Fruit fly (Drosophila melanogaster) whole organism, embryonic: ENCODE data around the gene net.
A peak's percentile ranks its signal among the peaks of the same experiment; 100 is the strongest.

Source experiments
- Adf1 ChIP-seq: fragments of 200-800 bp; sonication (Bioruptor generic); IDR thresholded peaks from 2 replicates; pipeline ENCODE4 v1.3.6; 2022; ENCODE audit warnings: missing biosample characterization, missing genetic modification characterization
- Antp ChIP-seq: fragments of 200-800 bp; sonication (Bioruptor generic); optimal IDR thresholded peaks from 3 replicates; lab custom pipeline; 2016; ENCODE audit warnings: missing biosample characterization, missing genetic modification characterization
- Atf6 ChIP-seq: fragments of 200-800 bp; sonication (Bioruptor generic); IDR thresholded peaks from 2 replicates; pipeline ENCODE4 v1.3.6; 2022; ENCODE audit warnings: missing biosample characterization, missing genetic modification characterization
- CG10543 ChIP-seq: fragments of 200-800 bp; sonication (Bioruptor generic); optimal IDR thresholded peaks from 3 replicates; lab custom pipeline; 2017; ENCODE audit warnings: missing biosample characterization, mild to moderate bottlenecking, missing genetic modification characterization, moderate library complexity
- CG12071 ChIP-seq: fragments of 200-800 bp; sonication (Bioruptor generic); optimal IDR thresholded peaks from 3 replicates; lab custom pipeline; 2018; ENCODE audit warnings: missing biosample characterization, mild to moderate bottlenecking, missing genetic modification characterization
- CG17912 ChIP-seq: fragments of 200-800 bp; sonication (Bioruptor generic); optimal IDR thresholded peaks from 2 replicates; lab custom pipeline; 2018; ENCODE audit warnings: missing biosample characterization, mild to moderate bottlenecking, missing genetic modification characterization
- CG18619 ChIP-seq: fragments of 200-800 bp; sonication (Bioruptor generic); optimal IDR thresholded peaks from 3 replicates; lab custom pipeline; 2017; ENCODE audit warnings: missing biosample characterization, mild to moderate bottlenecking, missing genetic modification characterization
- CG2116 ChIP-seq: fragments of 200-800 bp; sonication (Bioruptor generic); optimal IDR thresholded peaks from 3 replicates; lab custom pipeline; 2018; ENCODE audit warnings: missing biosample characterization, mild to moderate bottlenecking, missing genetic modification characterization
- CG32767 ChIP-seq: fragments of 200-800 bp; sonication (Bioruptor generic); IDR thresholded peaks from 2 replicates; pipeline ENCODE4 v1.3.6; 2022; ENCODE audit warnings: missing biosample characterization, missing genetic modification characterization
- CG3726 ChIP-seq: fragments of 200-800 bp; sonication (Bioruptor generic); IDR thresholded peaks from 3 replicates; pipeline ENCODE4, ENCODE4 v1.3.6; 2022; ENCODE audit warnings: missing biosample characterization, missing genetic modification characterization
- CG42726 ChIP-seq: fragments of 200-800 bp; sonication (Bioruptor generic); IDR thresholded peaks from 2 replicates; pipeline ENCODE4 v1.3.6; 2022; ENCODE audit warnings: missing biosample characterization, missing genetic modification characterization; ENCODE audit not compliant: partially characterized antibody
- CG6813 ChIP-seq: fragments of 200-800 bp; sonication (Bioruptor generic); optimal IDR thresholded peaks from 2 replicates; lab custom pipeline; 2017; ENCODE audit warnings: missing biosample characterization, missing genetic modification characterization, mild to moderate bottlenecking, moderate library complexity, missing genetic modification reagents
- CG7745 ChIP-seq: fragments of 200-800 bp; sonication (Bioruptor generic); optimal IDR thresholded peaks from 2 replicates; lab custom pipeline; 2018; ENCODE audit warnings: missing biosample characterization, mild to moderate bottlenecking, missing genetic modification characterization, moderate library complexity
- CG7786 ChIP-seq: fragments of 200-800 bp; sonication (Bioruptor generic); optimal IDR thresholded peaks from 2 replicates; lab custom pipeline; 2016; ENCODE audit warnings: missing biosample characterization, missing genetic modification characterization
- CG8478 ChIP-seq: fragments of >200 bp; optimal IDR thresholded peaks from 2 replicates; lab custom pipeline; 2018
- CrebB ChIP-seq: fragments of 200-800 bp; sonication (Bioruptor generic); optimal IDR thresholded peaks from 3 replicates; lab custom pipeline; 2018; ENCODE audit warnings: missing biosample characterization, mild to moderate bottlenecking, missing genetic modification characterization
- D19A ChIP-seq: fragments of 200-800 bp; optimal IDR thresholded peaks from 3 replicates; lab custom pipeline; 2019; ENCODE audit warnings: missing biosample characterization, mild to moderate bottlenecking, missing genetic modification characterization, moderate library complexity
- Dbx ChIP-seq: fragments of 200-800 bp; sonication (Bioruptor generic); IDR thresholded peaks from 3 replicates; pipeline ENCODE4 v1.3.6; 2022; ENCODE audit warnings: missing biosample characterization, missing genetic modification characterization
- Deaf1 ChIP-seq: fragments of 200-800 bp; optimal IDR thresholded peaks from 3 replicates; lab custom pipeline; 2019; ENCODE audit warnings: missing biosample characterization, mild to moderate bottlenecking, missing genetic modification characterization, moderate library complexity
- Dip2 ChIP-seq: fragments of 200-800 bp; sonication (Bioruptor generic); IDR thresholded peaks from 2 replicates; pipeline ENCODE4 v1.3.6; 2022; ENCODE audit warnings: missing biosample characterization, missing genetic modification characterization
- Drgx ChIP-seq: fragments of 200-800 bp; sonication (Bioruptor generic); IDR thresholded peaks from 2 replicates; pipeline ENCODE4 v1.3.6; 2022; ENCODE audit warnings: missing biosample characterization, missing genetic modification characterization
- HHEX ChIP-seq: fragments of 200-800 bp; sonication (Bioruptor generic); optimal IDR thresholded peaks from 3 replicates; lab custom pipeline; 2017; ENCODE audit warnings: missing biosample characterization, mild to moderate bottlenecking, missing genetic modification characterization, missing genetic modification reagents
- Hand ChIP-seq: fragments of 200-800 bp; sonication (Bioruptor generic); optimal IDR thresholded peaks from 2 replicates; lab custom pipeline; 2017; ENCODE audit warnings: mild to moderate bottlenecking, missing biosample characterization, missing genetic modification reagents, missing genetic modification characterization
- Hey ChIP-seq: fragments of 200-800 bp; sonication (Bioruptor generic); optimal IDR thresholded peaks from 3 replicates; lab custom pipeline; 2018; ENCODE audit warnings: missing biosample characterization, mild to moderate bottlenecking, missing genetic modification characterization
- Meics ChIP-seq: fragments of 200-800 bp; sonication (Bioruptor generic); optimal IDR thresholded peaks from 2 replicates; lab custom pipeline; 2017; ENCODE audit warnings: missing biosample characterization, mild to moderate bottlenecking, missing genetic modification characterization
- NC2β ChIP-seq: fragments of 200-800 bp; sonication (Bioruptor generic); optimal IDR thresholded peaks from 2 replicates; lab custom pipeline; 2016; ENCODE audit warnings: missing biosample characterization, missing genetic modification characterization
- NfI ChIP-seq: fragments of 200-800 bp; sonication (Bioruptor generic); optimal IDR thresholded peaks from 3 replicates; lab custom pipeline; 2018; ENCODE audit warnings: missing biosample characterization, mild to moderate bottlenecking, missing genetic modification characterization, moderate library complexity
- PHDP ChIP-seq: fragments of 200-800 bp; sonication (Bioruptor generic); optimal IDR thresholded peaks from 3 replicates; lab custom pipeline; 2018; ENCODE audit warnings: missing biosample characterization, mild to moderate bottlenecking, missing genetic modification characterization, moderate library complexity
- Pdp1 ChIP-seq, 2 experiments: fragments of 200-800 bp; sonication (Bioruptor generic); optimal IDR thresholded peaks; 3 replicates each; lab custom pipeline; 2016; ENCODE audit warnings: missing biosample characterization in 2 of 2, missing genetic modification characterization in 2 of 2, mild to moderate bottlenecking in 1 of 2, moderate library complexity in 1 of 2
- TFAM ChIP-seq: fragments of 200-800 bp; sonication (Bioruptor generic); optimal IDR thresholded peaks from 2 replicates; lab custom pipeline; 2017; ENCODE audit warnings: missing biosample characterization, missing genetic modification characterization, inconsistent platforms
- Trl ChIP-seq, 3 experiments: fragments of >200 bp in 2 of 3; fragments of 200-800 bp in 1 of 3; sonication (Bioruptor generic) in 1 of 3; optimal IDR thresholded peaks; 2 replicates in 1 of 3; 3 replicates in 2 of 3; lab custom pipeline; 2016 to 2017; ENCODE audit warnings: missing biosample characterization in 1 of 3, missing genetic modification characterization in 1 of 3
- YL-1 ChIP-seq: fragments of 200-800 bp; sonication (Bioruptor generic); optimal IDR thresholded peaks from 3 replicates; lab custom pipeline; 2017; ENCODE audit warnings: missing biosample characterization, mild to moderate bottlenecking, missing genetic modification characterization
- bab2 ChIP-seq: fragments of 200-800 bp; sonication (Bioruptor generic); optimal IDR thresholded peaks from 2 replicates; lab custom pipeline; 2016; ENCODE audit warnings: missing biosample characterization, missing genetic modification characterization
- br ChIP-seq: fragments of >200 bp; optimal IDR thresholded peaks from 2 replicates; lab custom pipeline; 2017
- dm ChIP-seq: fragments of 200-800 bp; sonication (Bioruptor generic); optimal IDR thresholded peaks from 3 replicates; lab custom pipeline; 2016; ENCODE audit warnings: missing biosample characterization, missing genetic modification characterization
- dmrt99B ChIP-seq: fragments of 200-800 bp; sonication (Bioruptor generic); optimal IDR thresholded peaks from 2 replicates; lab custom pipeline; 2018; ENCODE audit warnings: missing biosample characterization, mild to moderate bottlenecking, missing genetic modification characterization, moderate library complexity
- gcm ChIP-seq: fragments of 200-800 bp; sonication (Bioruptor generic); optimal IDR thresholded peaks from 2 replicates; lab custom pipeline; 2019; ENCODE audit warnings: missing biosample characterization, mild to moderate bottlenecking, missing genetic modification characterization, moderate library complexity
- hbn ChIP-seq: fragments of 200-800 bp; sonication (Bioruptor generic); IDR thresholded peaks from 2 replicates; pipeline ENCODE4 v1.3.6; 2022; ENCODE audit warnings: missing biosample characterization, missing genetic modification characterization; ENCODE audit not compliant: partially characterized antibody
- lab ChIP-seq: fragments of 200-800 bp; sonication (Bioruptor generic); optimal IDR thresholded peaks from 3 replicates; lab custom pipeline; 2017; ENCODE audit warnings: missing biosample characterization, missing genetic modification characterization, mild to moderate bottlenecking, moderate library complexity, missing genetic modification reagents
- lbe ChIP-seq: fragments of 200-800 bp; sonication (Bioruptor generic); optimal IDR thresholded peaks from 2 replicates; lab custom pipeline; 2016; ENCODE audit warnings: missing biosample characterization, mild to moderate bottlenecking, missing genetic modification characterization
- pita ChIP-seq: fragments of 200-800 bp; sonication (Bioruptor generic); optimal IDR thresholded peaks from 2 replicates; lab custom pipeline; 2017; ENCODE audit warnings: missing biosample characterization, mild to moderate bottlenecking, missing genetic modification characterization
- pros ChIP-seq: fragments of 200-800 bp; sonication (Bioruptor generic); optimal IDR thresholded peaks from 3 replicates; lab custom pipeline; 2019; ENCODE audit warnings: missing biosample characterization, mild to moderate bottlenecking, missing genetic modification characterization, moderate library complexity
- rib ChIP-seq: fragments of 200-800 bp; sonication (Bioruptor generic); IDR thresholded peaks from 2 replicates; pipeline ENCODE4 v1.3.6; 2022; ENCODE audit warnings: missing biosample characterization, missing genetic modification characterization
- run ChIP-seq: fragments of 200-800 bp; sonication (Bioruptor generic); optimal IDR thresholded peaks from 3 replicates; lab custom pipeline; 2018; ENCODE audit warnings: missing biosample characterization, mild to moderate bottlenecking, missing genetic modification characterization
- slbo ChIP-seq: fragments of 200-800 bp; sonication (Bioruptor generic); IDR thresholded peaks from 2 replicates; pipeline ENCODE4 v1.3.6; 2022; ENCODE audit warnings: missing biosample characterization, missing genetic modification characterization
- so ChIP-seq: fragments of 200-800 bp; sonication (Bioruptor generic); IDR thresholded peaks from 3 replicates; pipeline ENCODE4 v1.3.6; 2022; ENCODE audit warnings: missing biosample characterization, missing genetic modification characterization
- twi ChIP-seq: fragments of 200-800 bp; optimal IDR thresholded peaks from 2 replicates; lab custom pipeline; 2019; ENCODE audit warnings: missing biosample characterization, mild to moderate bottlenecking, missing genetic modification characterization, moderate library complexity
- vvl ChIP-seq: fragments of 200-800 bp; sonication (Bioruptor generic); IDR thresholded peaks from 2 replicates; pipeline ENCODE4 v1.3.6; 2022; ENCODE audit warnings: missing biosample characterization, missing genetic modification characterization
- yki ChIP-seq: fragments of >200 bp; optimal IDR thresholded peaks from 3 replicates; lab custom pipeline; 2018

net gene

DNA sequence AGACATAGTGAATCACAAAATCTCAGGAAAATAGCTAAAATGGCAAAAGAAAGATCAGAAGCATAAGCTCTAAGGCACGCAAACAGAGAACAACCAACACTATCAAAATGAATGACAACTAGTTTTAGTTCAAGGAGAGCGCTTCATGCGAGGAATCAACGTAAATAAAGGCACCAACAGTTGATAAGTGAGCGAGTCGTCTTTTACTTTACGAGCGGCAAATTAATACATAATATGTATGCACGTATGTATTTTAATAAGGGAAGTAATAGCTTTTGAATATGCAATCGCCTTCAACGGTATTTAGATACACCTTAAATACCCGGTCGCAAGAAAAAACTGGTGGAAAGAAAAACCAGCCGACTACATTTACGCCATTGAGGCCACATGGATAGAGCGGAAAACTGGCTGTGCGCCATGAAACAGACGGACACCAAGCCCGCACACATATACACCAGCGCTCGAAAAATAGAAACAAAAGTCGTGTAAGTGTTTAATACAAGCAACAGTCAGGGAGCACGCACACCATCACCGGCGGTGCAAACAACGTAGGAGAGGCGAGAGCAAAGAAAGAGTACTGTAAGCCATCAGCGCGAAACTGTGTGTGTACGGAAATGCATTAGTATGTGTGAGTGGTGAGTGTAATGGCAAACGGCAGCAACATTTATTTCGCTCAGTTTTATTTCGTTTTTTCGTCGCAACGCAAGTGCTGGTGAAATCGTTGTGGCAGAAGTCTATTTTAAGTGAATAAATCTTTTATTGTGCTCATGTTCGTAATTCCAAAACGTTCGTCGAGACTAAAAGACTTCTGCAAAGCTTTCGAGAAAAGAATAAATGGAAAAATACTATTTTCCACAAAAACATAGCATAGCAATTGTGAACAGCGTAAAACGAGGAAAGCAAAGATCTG lies 20.6 kb downstream of the net start, which contains the start of gene dbr (continued):
- TF ChIP-seq Adf1 (GFP tag; lab: Robert Waterston, UW) (peak; percentile 36; the same call in 1 of the 2 replicates), yki (lab: Kevin White, UChicago) (peak; percentile 0), Dbx (GFP tag; lab: Robert Waterston, UW) (peak; percentile 35; the same call in 1 of the 3 replicates), CG2116 (GFP tag; lab: Kevin White, UChicago) (no peak), Atf6 (GFP tag; lab: Robert Waterston, UW) (0 out of 2 replicates have a peak, but pooled peaks have one; percentile 12), Hey (tag; lab: Kevin White, UChicago) (peak; percentile 26), vvl (peak; percentile 62; the same call in 1 of the 2 replicates), so (GFP tag; lab: Robert Waterston, UW) (peak; percentile 35; the same call in 1 of the 3 replicates), HHEX (GFP tag; lab: Kevin White, UChicago) (peak; percentile 11), Meics (GFP tag; lab: Kevin White, UChicago) (peak; percentile 7), Deaf1 (tag; lab: Kevin White, UChicago) (peak; percentile 65), dmrt99B (tag; lab: Kevin White, UChicago) (peak; percentile 37), CG42726 (no peak), lab (GFP tag; lab: Kevin White, UChicago) (peak; percentile 64), CG10543 (GFP tag; lab: Kevin White, UChicago) (peak; percentile 86), TFAM (GFP tag; lab: Kevin White, UChicago) (no peak), CG32767 (GFP tag; lab: Robert Waterston, UW) (no peak), CG18619 (GFP tag; lab: Kevin White, UChicago) (no peak), CrebB (tag; lab: Kevin White, UChicago) (peak; percentile 36), hbn (GFP tag; lab: Robert Waterston, UW) (peak; percentile 26; the same call in 1 of the 2 replicates), pros (GFP tag; lab: Kevin White, UChicago) (peak; percentile 88), CG7745 (tag; lab: Kevin White, UChicago) (no peak), Hand (GFP tag; lab: Kevin White, UChicago) (peak; percentile 68), Antp (GFP tag; lab: Kevin White, UChicago) (no peak), bab2 (GFP tag; lab: Kevin White, UChicago) (no peak), CG6813 (no peak), CG7786 (GFP tag; lab: Kevin White, UChicago) (no peak), rib (GFP tag; lab: Robert Waterston, UW) (peak; percentile 78), slbo (no peak), lbe (GFP tag; lab: Kevin White, UChicago) (peak; percentile 9), NC2β (no peak), CG8478 (lab: Kevin White, UChicago) (no peak), Trl (optimal IDR thresholded peaks at IDR 0.05; lab: Kevin White, UChicago) (peak; percentile 85 to 97), Trl (GFP tag; optimal IDR thresholded peaks at IDR 0.05; lab: Kevin White, UChicago) (peak; percentile 27), pita (GFP tag; lab: Kevin White, UChicago) (no peak), Drgx (peak; percentile 85), gcm (GFP tag; lab: Kevin White, UChicago) (peak; percentile 65), dm (GFP tag; lab: Kevin White, UChicago) (no peak), Dip2 (no peak), br (lab: Kevin White, UChicago) (no peak), CG3726 (GFP tag; lab: Robert Waterston, UW) (no peak), twi (tag; lab: Kevin White, UChicago) (peak; percentile 82), NfI (GFP tag; lab: Kevin White, UChicago) (peak; percentile 26), D19A (tag; lab: Kevin White, UChicago) (peak; percentile 10), CG12071 (GFP tag; lab: Kevin White, UChicago) (no peak), PHDP (no peak), YL-1 (GFP tag; lab: Kevin White, UChicago) (peak; percentile 35), CG17912 (GFP tag; lab: Kevin White, UChicago) (peak; percentile 50), run (tag; lab: Kevin White, UChicago) (no peak), Pdp1 (GFP tag; optimal IDR thresholded peaks at IDR 0.05; lab: Kevin White, UChicago) (peak in 1 of 2 experiments; percentile 92)
